Worm (Caenorhabditis elegans): Measurements from ENCODE around the gene sru-8.

Gene sru-8

ce11 chrV:9871339-9871738, 27.7 kb downstream of the sru-8 start, which contains the start of gene srab-18:
srab-18 (minus strand) TSS chrV:9871439.
- no peak for TF ChIP-seq ces-1 (GFP tag; optimal IDR thresholded peaks at IDR 0.05)
- no peak for TF ChIP-seq nhr-2 (tag; optimal IDR thresholded peaks at IDR 0.05)
- no peak for TF ChIP-seq lsy-2 (tag; optimal IDR thresholded peaks at IDR 0.05)
- no peak for TF ChIP-seq cnd-1 (tag; optimal IDR thresholded peaks at IDR 0.05)
- no peak for TF ChIP-seq nhr-237 (tag; optimal IDR thresholded peaks at IDR 0.05)
- TF ChIP-seq sptf-1 (tag; optimal IDR thresholded peaks at IDR 0.05): no peak
- TF ChIP-seq ztf-11 (tag; optimal IDR thresholded peaks at IDR 0.05): no peak
- no peak for TF ChIP-seq mep-1 (tag; optimal IDR thresholded peaks at IDR 0.05)
- TF ChIP-seq nhr-12 (tag; optimal IDR thresholded peaks at IDR 0.05): no peak
- no peak for TF ChIP-seq snpc-4 (tag; optimal IDR thresholded peaks at IDR 0.05)
- TF ChIP-seq bed-3 (GFP tag; optimal IDR thresholded peaks at IDR 0.05): no peak
- no peak for TF ChIP-seq unc-120 (tag; optimal IDR thresholded peaks at IDR 0.05; ENCODE audit: poor library complexity, severe bottlenecking)

DNA sequence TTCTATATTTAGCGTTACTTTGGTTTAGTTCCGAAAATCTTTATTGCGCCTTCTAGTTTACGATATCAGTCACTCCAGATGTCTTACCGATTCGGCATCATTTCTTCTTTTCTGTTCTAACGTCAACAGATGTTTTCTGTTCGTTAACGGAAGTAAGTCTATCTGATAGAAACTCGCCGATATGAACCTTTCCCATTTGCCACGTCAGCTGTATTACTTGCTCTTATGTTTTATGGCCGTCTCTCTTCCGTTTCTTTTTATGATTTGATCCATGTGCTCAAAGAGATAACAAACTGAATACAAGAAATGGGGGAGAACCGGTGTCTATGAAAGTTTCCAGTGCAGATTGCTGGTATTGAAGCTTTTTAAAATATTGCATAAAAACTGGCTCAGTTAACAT, 35.7 kb downstream of the sru-8 start, which contains the start of gene srab-26:
TSS of gene srab-26 (minus strand) at position 101 of the 400 bp plus-strand sequence.
- no peak for TF ChIP-seq unc-39 (tag; optimal IDR thresholded peaks at IDR 0.05)
- TF ChIP-seq nhr-28 (tag; optimal IDR thresholded peaks at IDR 0.05): no peak
- no peak for TF ChIP-seq mls-2 (tag; optimal IDR thresholded peaks at IDR 0.05)
- no peak for TF ChIP-seq unc-120 (tag; optimal IDR thresholded peaks at IDR 0.05; ENCODE audit: poor library complexity, severe bottlenecking)
- TF ChIP-seq nhr-237 (tag; optimal IDR thresholded peaks at IDR 0.05): no peak
- no peak for TF ChIP-seq elt-3 (tag; optimal IDR thresholded peaks at IDR 0.05)
- TF ChIP-seq unc-62 (GFP tag; optimal IDR thresholded peaks at IDR 0.05): no peak
- TF ChIP-seq sem-2 (GFP tag; optimal IDR thresholded peaks at IDR 0.05): no peak
- no peak for TF ChIP-seq nhr-76 (tag; optimal IDR thresholded peaks at IDR 0.05)
- no peak for TF ChIP-seq lin-13 (tag; optimal IDR thresholded peaks at IDR 0.05)
- no peak for TF ChIP-seq ham-2 (GFP tag; optimal IDR thresholded peaks at IDR 0.05)

- TF ChIP-seq ceh-83 (GFP tag; optimal IDR thresholded peaks at IDR 0.05) (no peak), nhr-2 (tag; optimal IDR thresholded peaks at IDR 0.05) (no peak), flh-1 (GFP tag; optimal IDR thresholded peaks at IDR 0.05) (no peak), snpc-4 (tag; optimal IDR thresholded peaks at IDR 0.05) (no peak)
Observed at ce11 chrV:9879867-9880266, 36.2 kb downstream of the sru-8 start, which contains the start of gene sdz-31. sdz-31 (plus strand) TSS chrV:9880167.

DNA sequence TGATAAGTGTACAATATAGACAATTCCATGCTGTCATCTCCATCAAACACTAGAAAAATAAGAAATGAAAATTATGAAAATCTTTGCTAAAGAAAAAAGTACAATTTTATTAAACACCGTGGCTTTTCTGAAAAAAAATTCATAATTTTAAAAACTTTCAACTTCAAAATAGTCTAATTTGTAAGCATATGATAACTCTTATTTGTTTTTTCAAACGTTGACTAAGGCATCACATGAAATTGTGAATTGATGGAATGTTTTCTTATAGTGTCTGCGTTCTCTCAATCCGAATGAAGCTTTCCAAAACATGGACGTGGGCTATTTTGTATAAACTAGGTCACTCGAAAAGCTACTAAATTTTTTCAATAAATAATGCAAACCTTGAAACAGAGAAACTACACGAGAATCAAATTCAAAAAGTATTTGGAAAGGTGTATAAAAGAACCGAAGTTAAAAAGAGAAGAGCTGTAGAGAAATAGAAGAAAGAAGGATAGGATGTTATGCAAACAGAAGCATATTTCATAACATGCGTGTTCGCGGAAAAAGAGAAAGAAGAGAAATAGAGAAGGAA, 42.3 kb downstream of the sru-8 start, which contains the start of gene clp-9:
TSS of gene clp-9 (minus strand) at position 51 of the 571 bp plus-strand sequence.
- TF ChIP-seq flh-1 (GFP tag; optimal IDR thresholded peaks at IDR 0.05) (no peak), zip-8 (tag; optimal IDR thresholded peaks at IDR 0.05) (no peak), snpc-4 (tag; optimal IDR thresholded peaks at IDR 0.05) (no peak), unc-39 (tag; optimal IDR thresholded peaks at IDR 0.05) (no peak), lin-32 (GFP tag; optimal IDR thresholded peaks at IDR 0.05) (no peak), unc-120 (tag; optimal IDR thresholded peaks at IDR 0.05; ENCODE audit: poor library complexity, severe bottlenecking) (no peak), lsy-2 (tag; optimal IDR thresholded peaks at IDR 0.05) (no peak), blmp-1 (tag; optimal IDR thresholded peaks at IDR 0.05) (no peak), ham-2 (GFP tag; optimal IDR thresholded peaks at IDR 0.05) (no peak), mls-2 (tag; optimal IDR thresholded peaks at IDR 0.05) (no peak), nhr-76 (tag; optimal IDR thresholded peaks at IDR 0.05) (no peak), nhr-12 (tag; optimal IDR thresholded peaks at IDR 0.05) (no peak), elt-3 (tag; optimal IDR thresholded peaks at IDR 0.05) (no peak), unc-62 (GFP tag; optimal IDR thresholded peaks at IDR 0.05) (no peak), elt-1 (tag; optimal IDR thresholded peaks at IDR 0.05; ENCODE audit: borderline replicate concordance, insufficient read depth) (no peak), sptf-1 (tag; optimal IDR thresholded peaks at IDR 0.05) (no peak), tbx-8 (GFP tag; optimal IDR thresholded peaks at IDR 0.05) (no peak), ceh-43 (GFP tag; optimal IDR thresholded peaks at IDR 0.05) (no peak)

DNA sequence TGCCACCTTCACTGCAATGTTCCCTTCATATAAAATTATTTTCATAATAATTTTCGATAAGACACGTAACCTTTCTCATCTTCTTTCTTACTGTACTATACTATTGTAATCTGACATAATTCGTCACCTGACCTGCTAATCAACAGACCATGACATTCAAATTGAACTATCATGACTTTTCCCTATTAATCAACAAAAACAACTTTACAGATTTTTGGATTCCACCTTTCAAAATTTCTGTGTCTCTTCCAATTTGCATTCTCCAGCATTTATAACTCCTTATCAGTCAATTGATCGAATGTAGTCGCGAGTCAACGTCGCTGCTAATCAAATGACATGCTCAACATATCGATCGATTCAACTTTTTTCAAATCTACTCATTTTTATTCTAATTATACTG, 46.0 kb downstream of the sru-8 start, which contains the start of gene fshr-1:
TSS of gene fshr-1 (plus strand) at position 209 of the 400 bp plus-strand sequence.
- TF ChIP-seq ztf-11 (tag; optimal IDR thresholded peaks at IDR 0.05) (no peak), hlh-1 (tag; optimal IDR thresholded peaks at IDR 0.05) (no peak), ceh-43 (GFP tag; optimal IDR thresholded peaks at IDR 0.05) (no peak), unc-39 (tag; optimal IDR thresholded peaks at IDR 0.05) (no peak), unc-62 (GFP tag; optimal IDR thresholded peaks at IDR 0.05) (no peak), lsy-2 (tag; optimal IDR thresholded peaks at IDR 0.05) (no peak), snpc-4 (tag; optimal IDR thresholded peaks at IDR 0.05) (no peak), ceh-83 (GFP tag; optimal IDR thresholded peaks at IDR 0.05) (no peak), mep-1 (tag; optimal IDR thresholded peaks at IDR 0.05) (no peak), lin-32 (GFP tag; optimal IDR thresholded peaks at IDR 0.05) (no peak), nhr-28 (tag; optimal IDR thresholded peaks at IDR 0.05) (no peak), nhr-2 (tag; optimal IDR thresholded peaks at IDR 0.05) (no peak)
